Fruit fly (Drosophila melanogaster): ENCODE results near the gene Rbcn-3A.

Gene Rbcn-3A

DNA sequence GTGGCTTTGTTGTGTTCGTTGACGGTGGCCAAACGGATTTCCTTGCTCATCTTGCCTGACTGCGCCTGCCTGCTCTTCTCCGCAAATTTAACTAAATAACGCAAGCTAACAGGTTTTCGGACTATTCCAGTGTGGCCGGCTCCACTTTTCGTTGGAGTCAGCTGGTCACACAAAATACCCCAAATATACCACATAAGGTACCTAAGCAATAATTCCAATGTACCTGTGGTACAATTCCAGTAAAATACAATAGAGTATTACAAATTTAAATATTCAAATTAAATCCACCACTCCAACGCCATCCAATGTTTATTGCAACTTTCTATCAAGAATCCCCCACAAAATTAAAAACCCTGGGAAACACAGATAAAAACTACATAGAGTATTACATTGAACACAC lies 21.3 kb upstream of the Rbcn-3A start, which contains the start of gene CG3566 (continued):
- TF ChIP-seq Vsx1 (GFP tag; optimal IDR thresholded peaks at IDR 0.05) = no peak
- TF ChIP-seq ssp (GFP tag; IDR thresholded peaks at IDR 0.05) = no peak
- TF ChIP-seq fu2 (GFP tag; optimal IDR thresholded peaks at IDR 0.05) = no peak
- TF ChIP-seq CG13296 (GFP tag; optimal IDR thresholded peaks at IDR 0.05) = no peak
- TF ChIP-seq Fer1 (GFP tag; optimal IDR thresholded peaks at IDR 0.05) = peak; percentile 6
- no peak for TF ChIP-seq Camta (GFP tag; optimal IDR thresholded peaks at IDR 0.05)
- TF ChIP-seq trem (tag; optimal IDR thresholded peaks at IDR 0.05) = peak; percentile 2
- no peak for TF ChIP-seq CG33213 (GFP tag; optimal IDR thresholded peaks at IDR 0.05)
- peak; percentile 52 for TF ChIP-seq kah (GFP tag; optimal IDR thresholded peaks at IDR 0.05)
- peak; percentile 4 for TF ChIP-seq CG18262 (tag; optimal IDR thresholded peaks at IDR 0.05)
- no peak for TF ChIP-seq CoRest (tag; optimal IDR thresholded peaks at IDR 0.05)
- TF ChIP-seq Opbp (GFP tag; IDR thresholded peaks at IDR 0.05; ENCODE audit: partially characterized antibody) = 0 out of 3 replicates have a peak, but pooled peaks have one; percentile 20
- TF ChIP-seq Optix (GFP tag; IDR thresholded peaks at IDR 0.05) = no peak
- TF ChIP-seq lilli (GFP tag; optimal IDR thresholded peaks at IDR 0.05) = peak; percentile 43
- peak; percentile 11 for TF ChIP-seq CG7987 (GFP tag; optimal IDR thresholded peaks at IDR 0.05)
- no peak for TF ChIP-seq sqz (GFP tag; optimal IDR thresholded peaks at IDR 0.05)
- TF ChIP-seq gfzf (GFP tag; optimal IDR thresholded peaks at IDR 0.05) = peak; percentile 71
- TF ChIP-seq vvl (GFP tag; IDR thresholded peaks at IDR 0.05) = peak; percentile 33; the same call in 1 of the 2 replicates
- peak; percentile 55 for TF ChIP-seq MESR4 (GFP tag; optimal IDR thresholded peaks at IDR 0.05)
- TF ChIP-seq CG2712 (tag; optimal IDR thresholded peaks at IDR 0.05) = peak; percentile 10
- peak; percentile 11 for TF ChIP-seq lbe (GFP tag; optimal IDR thresholded peaks at IDR 0.05)
- TF ChIP-seq ems (GFP tag; optimal IDR thresholded peaks at IDR 0.05) = peak; percentile 11
- no peak for TF ChIP-seq H2.0 (GFP tag; IDR thresholded peaks at IDR 0.05)
- no peak for TF ChIP-seq CG30403 (GFP tag; optimal IDR thresholded peaks at IDR 0.05)
- TF ChIP-seq CG17829 (tag; optimal IDR thresholded peaks at IDR 0.05) = no peak
- TF ChIP-seq ci (GFP tag; IDR thresholded peaks at IDR 0.05) = 0 out of 3 replicates have a peak, but pooled peaks have one; percentile 40
- no peak for TF ChIP-seq CG17328 (GFP tag; IDR thresholded peaks at IDR 0.05)
- peak in 1 of 2 experiments; percentile 40 for TF ChIP-seq crp (GFP tag; optimal IDR thresholded peaks at IDR 0.05)
- no peak for TF ChIP-seq croc (GFP tag; conservative IDR thresholded peaks at IDR 0.05)
- peak; percentile 44; the same call in 1 of the 2 replicates for TF ChIP-seq sob (GFP tag; IDR thresholded peaks at IDR 0.05)
- TF ChIP-seq CG18764 (GFP tag; optimal IDR thresholded peaks at IDR 0.05) = no peak
- TF ChIP-seq CG2120 (GFP tag; optimal IDR thresholded peaks at IDR 0.05) = peak; percentile 0
- no peak for TF ChIP-seq az2 (GFP tag; optimal IDR thresholded peaks at IDR 0.05)
- no peak for TF ChIP-seq sna (GFP tag; IDR thresholded peaks at IDR 0.05; ENCODE audit: partially characterized antibody)
- peak; percentile 79 for TF ChIP-seq sens (GFP tag)
- no peak for TF ChIP-seq onecut (GFP tag; IDR thresholded peaks at IDR 0.05)

DNA sequence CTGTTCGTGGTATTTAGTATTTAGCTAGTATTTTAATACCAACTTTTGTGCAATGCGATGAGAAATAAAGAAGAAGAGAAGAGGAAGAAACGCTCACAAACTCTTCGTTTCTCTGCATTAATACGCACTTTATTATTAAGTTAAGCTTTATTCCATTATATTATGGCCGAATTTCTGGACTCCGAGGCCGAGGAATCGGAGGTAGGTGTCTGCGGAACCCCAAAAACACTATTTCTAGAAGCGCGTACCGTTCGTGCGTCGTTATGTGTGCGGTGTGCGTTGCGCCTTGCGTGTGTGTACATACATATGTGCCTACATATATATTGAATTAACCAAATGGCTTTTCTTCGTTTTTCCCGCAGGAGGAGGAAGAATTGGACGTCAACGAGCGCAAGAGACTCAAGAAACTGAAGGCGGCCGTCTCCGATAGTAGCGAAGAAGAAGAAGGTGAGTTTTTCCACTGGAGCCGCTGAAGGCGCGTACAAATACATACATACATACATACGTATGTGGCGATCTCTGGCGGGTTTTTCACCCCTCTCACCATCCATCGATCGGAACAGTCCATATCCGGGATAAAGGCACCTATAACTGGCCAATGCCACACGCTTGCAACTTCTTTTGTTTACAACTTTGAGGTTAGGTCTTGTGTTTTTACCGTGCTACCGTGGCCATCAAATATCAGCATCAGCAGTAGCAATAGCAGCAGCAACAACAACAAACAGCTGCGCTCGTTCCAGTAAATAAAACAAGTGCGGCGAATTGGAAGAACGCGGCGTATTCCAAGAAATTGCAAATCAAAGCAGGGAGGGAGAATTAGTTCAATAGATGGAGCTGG lies 12.7 kb upstream of the Rbcn-3A start, which contains the start of gene Spt6:
Gene Spt6, plus strand, starts transcription at position 53 of the 838 bp plus-strand sequence.
- TF ChIP-seq CG12769 (tag; optimal IDR thresholded peaks at IDR 0.05) (no peak), hbn (GFP tag; IDR thresholded peaks at IDR 0.05; ENCODE audit: partially characterized antibody) (no peak), CG34422 (GFP tag; IDR thresholded peaks at IDR 0.05) (peak; percentile 40; the same call in 1 of the 3 replicates), bcd (GFP tag; optimal IDR thresholded peaks at IDR 0.05) (no peak), CG18476 (GFP tag; optimal IDR thresholded peaks at IDR 0.05) (no peak), YL-1 (GFP tag; optimal IDR thresholded peaks at IDR 0.05) (peak; percentile 70), tin (GFP tag; optimal IDR thresholded peaks at IDR 0.05) (no peak), bab2 (GFP tag; optimal IDR thresholded peaks at IDR 0.05) (no peak), vfl (GFP tag; optimal IDR thresholded peaks at IDR 0.05) (no peak), corto (GFP tag; optimal IDR thresholded peaks at IDR 0.05) (peak; percentile 12), CG32767 (GFP tag; IDR thresholded peaks at IDR 0.05) (peak; percentile 41), Fer3 (tag; optimal IDR thresholded peaks at IDR 0.05) (no peak), CG4617 (GFP tag; optimal IDR thresholded peaks at IDR 0.05; ENCODE audit: borderline replicate concordance) (no peak), pum (GFP tag; optimal IDR thresholded peaks at IDR 0.05) (no peak), Aef1 (GFP tag; IDR thresholded peaks at IDR 0.05) (no peak)
